Worm (Caenorhabditis elegans) whole organism, midembryonic: Measurements from ENCODE around the gene cki-2.

ENCODE experiments used
- T22C8.4 ChIP-seq: fragments of 200-800 bp; sonication (Bioruptor generic); IDR thresholded peaks from 2 replicates; pipeline ENCODE4 v1.3.6; 2022; ENCODE audit warnings: missing genetic modification characterization, missing compliant biosample characterization
- cog-1 ChIP-seq: sonication (generic microtip); optimal IDR thresholded peaks from 2 replicates; lab custom pipeline; 2016; ENCODE audit warnings: missing genetic modification characterization, missing compliant biosample characterization
- flt-1 ChIP-seq: fragments of 200-800 bp; sonication (Bioruptor generic); IDR thresholded peaks from 2 replicates; pipeline ENCODE4 v1.3.6; 2022; ENCODE audit warnings: missing genetic modification characterization, missing compliant biosample characterization
- klf-2 ChIP-seq: fragments of 200-800 bp; sonication (Bioruptor generic); conservative IDR thresholded peaks from 2 replicates; pipeline ENCODE4 v1.3.6; 2022; ENCODE audit warnings: missing genetic modification reagents, missing genetic modification characterization, missing compliant biosample characterization
- med-1 ChIP-seq: sonication (generic microtip); optimal IDR thresholded peaks from 2 replicates; lab custom pipeline; 2017; ENCODE audit warnings: missing genetic modification characterization, mild to moderate bottlenecking, missing compliant biosample characterization, antibody characterized with exemption, missing genetic modification reagents; ENCODE audit not compliant: insufficient read depth
- ref-1 ChIP-seq: fragments of 200-800 bp; sonication (Bioruptor generic); conservative IDR thresholded peaks from 2 replicates; pipeline ENCODE4 v1.3.6; 2022; ENCODE audit warnings: missing genetic modification reagents, missing genetic modification characterization, missing compliant biosample characterization
- tab-1 ChIP-seq: fragments of 200-800 bp; sonication (Bioruptor generic); IDR thresholded peaks from 2 replicates; pipeline ENCODE4 v1.3.6; 2022; ENCODE audit warnings: missing genetic modification characterization, missing compliant biosample characterization
- ztf-23 ChIP-seq: fragments of 200-800 bp; sonication (Bioruptor generic); IDR thresholded peaks from 2 replicates; pipeline ENCODE4 v1.3.6; 2022; ENCODE audit warnings: missing genetic modification reagents, missing genetic modification characterization, missing compliant biosample characterization
- ztf-29 ChIP-seq: fragments of 200-800 bp; sonication (Bioruptor generic); IDR thresholded peaks from 2 replicates; pipeline ENCODE4 v1.3.6; 2022; ENCODE audit warnings: missing genetic modification reagents, missing genetic modification characterization, missing compliant biosample characterization

DNA sequence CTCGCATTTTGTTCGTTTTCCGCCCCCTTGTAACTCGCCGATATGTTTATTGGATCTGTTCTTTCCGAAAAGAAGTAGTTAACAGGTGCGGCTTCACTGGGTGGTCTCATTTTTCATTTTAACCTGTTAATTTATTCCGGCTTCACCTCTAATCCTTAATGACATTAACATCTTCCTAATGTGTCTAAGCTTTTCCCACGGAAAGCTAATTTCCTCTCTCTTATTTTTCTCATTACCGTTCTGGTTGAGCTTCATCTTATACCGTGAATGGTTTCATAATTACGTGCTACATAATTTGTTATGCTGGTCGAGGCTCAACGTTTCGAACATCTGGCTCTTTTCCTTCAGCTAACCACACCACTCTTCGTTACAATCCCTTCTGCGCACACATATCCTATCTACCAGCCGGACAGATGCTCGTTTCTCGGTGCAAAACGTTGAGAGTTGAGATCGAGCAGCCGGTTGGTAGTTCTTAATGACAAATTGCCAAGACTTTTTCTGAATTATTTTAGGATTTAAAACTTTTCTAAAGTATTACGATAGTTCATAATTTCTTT, 6.9 kb upstream of the cki-2 start:
- TF ChIP-seq ztf-29 (GFP tag; lab: Robert Waterston, UW), result no peak
- no peak for TF ChIP-seq ref-1 (GFP tag; lab: Robert Waterston, UW)
- no peak for TF ChIP-seq flt-1 (GFP tag; lab: Robert Waterston, UW)
- no peak for TF ChIP-seq T22C8.4 (GFP tag; lab: Robert Waterston, UW)
- TF ChIP-seq cog-1 (tag; lab: Kevin White, UChicago), result peak; percentile 85
- no peak for TF ChIP-seq tab-1 (GFP tag; lab: Robert Waterston, UW)
- no peak for TF ChIP-seq ztf-23
- no peak for TF ChIP-seq med-1 (GFP tag; lab: Kevin White, UChicago)
- TF ChIP-seq klf-2, result no peak
